Fruit fly (Drosophila melanogaster): ENCODE data around the gene CG14720.

Gene CG14720

DNA sequence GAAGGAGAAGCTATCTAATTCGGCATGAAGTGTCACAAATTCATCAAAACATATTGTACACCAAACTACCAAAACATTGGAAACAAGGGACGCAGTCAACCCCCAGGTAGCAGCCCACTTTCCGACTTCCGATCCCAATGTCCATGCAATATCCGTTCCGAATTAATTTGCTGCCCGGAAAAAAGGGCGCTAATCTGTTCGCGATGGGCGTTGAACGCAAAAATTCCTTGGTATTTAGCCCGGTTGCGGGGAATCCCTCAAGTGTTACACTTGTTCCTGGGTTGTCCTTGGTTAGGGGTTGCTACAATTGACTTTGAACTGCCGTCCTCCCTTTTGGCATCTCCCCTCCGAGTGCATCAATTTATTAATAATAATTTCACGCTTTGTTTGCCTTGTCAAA lies 19.0 kb upstream of the CG14720 start:
- TF ChIP-seq kay (GFP tag; ENCODE audit: borderline replicate concordance), result no peak
- no peak for TF ChIP-seq Crg-1 (GFP tag; optimal IDR thresholded peaks at IDR 0.05)
- TF ChIP-seq bab1 (GFP tag; optimal IDR thresholded peaks at IDR 0.05), result no peak
- no peak for TF ChIP-seq CG7101 (tag; optimal IDR thresholded peaks at IDR 0.05)
- no peak for TF ChIP-seq CG12768 (GFP tag; optimal IDR thresholded peaks at IDR 0.05)
- TF ChIP-seq CG11617 (GFP tag; optimal IDR thresholded peaks at IDR 0.05), result no peak
- no peak for TF ChIP-seq ovo (GFP tag; optimal IDR thresholded peaks at IDR 0.05)
- TF ChIP-seq CG14711 (tag; optimal IDR thresholded peaks at IDR 0.05), result no peak
- TF ChIP-seq Hr96 (GFP tag; optimal IDR thresholded peaks at IDR 0.05), result no peak
- no peak for TF ChIP-seq CG7045 (GFP tag; optimal IDR thresholded peaks at IDR 0.05)
- no peak for TF ChIP-seq CG33017 (tag; optimal IDR thresholded peaks at IDR 0.05)
- no peak for TF ChIP-seq Clk (GFP tag; optimal IDR thresholded peaks at IDR 0.05)
- no peak for TF ChIP-seq toe (GFP tag; optimal IDR thresholded peaks at IDR 0.05)
- TF ChIP-seq cic (GFP tag; optimal IDR thresholded peaks at IDR 0.05), result no peak
- no peak for TF ChIP-seq CG5204 (GFP tag; optimal IDR thresholded peaks at IDR 0.05)
- TF ChIP-seq pad (GFP tag; optimal IDR thresholded peaks at IDR 0.05), result no peak

DNA sequence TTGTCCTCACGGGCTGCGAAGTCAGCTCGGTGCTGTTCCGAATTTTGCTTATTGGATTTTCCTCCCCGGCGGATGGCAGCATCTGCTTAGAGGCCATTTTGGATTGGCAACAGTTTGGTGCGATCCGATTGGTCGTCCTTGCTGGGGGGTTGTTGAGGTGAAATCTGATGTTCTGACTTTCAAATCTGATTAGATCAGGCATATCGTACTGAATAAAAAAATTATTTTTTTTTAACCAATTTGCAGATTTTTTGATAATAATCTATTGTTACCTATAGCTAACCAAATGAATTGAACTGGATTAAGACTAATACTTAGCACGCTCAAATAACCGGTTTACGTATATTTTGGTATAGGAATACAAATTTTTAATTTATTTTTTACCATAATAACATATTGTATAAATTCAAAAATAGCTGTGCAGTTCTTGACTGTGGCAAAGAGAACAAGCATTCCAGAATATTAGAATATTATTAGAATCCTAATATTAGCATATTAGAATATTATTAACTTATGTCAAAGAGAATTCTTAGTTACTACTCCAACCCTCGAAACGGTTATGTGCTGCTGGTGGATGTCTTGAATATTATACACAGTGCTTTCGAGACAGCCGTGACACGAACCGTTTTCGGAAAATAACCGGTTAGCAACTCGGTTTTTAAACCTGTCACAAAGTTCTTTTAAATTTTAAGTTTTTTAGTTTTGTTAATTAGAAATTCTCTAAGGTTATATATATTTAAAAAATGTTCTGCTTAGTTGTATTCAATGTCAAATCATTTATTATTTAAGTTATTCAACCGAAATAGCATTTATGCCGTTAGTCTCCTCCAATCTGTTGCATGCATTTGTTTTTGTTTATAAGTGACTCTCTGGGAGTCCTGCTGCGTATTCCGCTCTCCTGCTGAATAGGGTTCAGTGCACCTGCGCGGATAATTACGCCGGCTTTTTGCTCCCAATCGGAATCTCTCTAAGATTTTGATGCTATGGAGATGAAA lies 16.9 kb upstream of the CG14720 start, which contains the start of gene Fer3:
Fer3 (minus strand) TSS at position 1 of the 995 bp plus-strand sequence.
- TF ChIP-seq Hr96 (GFP tag; optimal IDR thresholded peaks at IDR 0.05) (no peak), CG7101 (tag; optimal IDR thresholded peaks at IDR 0.05) (no peak), toe (GFP tag; optimal IDR thresholded peaks at IDR 0.05) (no peak), Crg-1 (GFP tag; optimal IDR thresholded peaks at IDR 0.05) (no peak), CG7045 (GFP tag; optimal IDR thresholded peaks at IDR 0.05) (no peak), cic (GFP tag; optimal IDR thresholded peaks at IDR 0.05) (no peak), kay (GFP tag; ENCODE audit: borderline replicate concordance) (no peak), Mnt (GFP tag; optimal IDR thresholded peaks at IDR 0.05) (no peak), pad (GFP tag; optimal IDR thresholded peaks at IDR 0.05) (no peak)

DNA sequence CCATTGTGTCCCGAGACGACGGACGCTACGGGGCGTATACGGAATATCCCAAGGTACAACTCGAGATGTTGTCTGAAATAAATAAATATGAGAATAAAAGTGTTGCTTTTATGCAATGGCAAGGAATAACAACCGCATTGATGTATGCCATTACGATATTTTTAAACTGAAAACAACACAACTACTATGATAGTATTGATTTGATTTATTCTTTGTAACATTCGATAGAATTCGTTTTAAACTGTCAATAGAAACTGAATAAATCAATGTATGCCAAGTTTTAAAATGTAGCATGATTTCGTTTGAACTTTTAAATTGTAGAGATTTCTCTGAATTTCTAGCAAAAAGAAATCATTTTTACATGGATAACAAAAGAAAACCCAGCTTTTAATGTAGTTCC lies 15.3 kb upstream of the CG14720 start, which contains the start of gene CG14717:
CG14717 (plus strand) TSS at position 301 of the 400 bp plus-strand sequence.
- TF ChIP-seq CG12768 (GFP tag; optimal IDR thresholded peaks at IDR 0.05) (no peak), CG14711 (tag; optimal IDR thresholded peaks at IDR 0.05) (no peak), Mnt (GFP tag; optimal IDR thresholded peaks at IDR 0.05) (no peak), pad (GFP tag; optimal IDR thresholded peaks at IDR 0.05) (no peak)

DNA sequence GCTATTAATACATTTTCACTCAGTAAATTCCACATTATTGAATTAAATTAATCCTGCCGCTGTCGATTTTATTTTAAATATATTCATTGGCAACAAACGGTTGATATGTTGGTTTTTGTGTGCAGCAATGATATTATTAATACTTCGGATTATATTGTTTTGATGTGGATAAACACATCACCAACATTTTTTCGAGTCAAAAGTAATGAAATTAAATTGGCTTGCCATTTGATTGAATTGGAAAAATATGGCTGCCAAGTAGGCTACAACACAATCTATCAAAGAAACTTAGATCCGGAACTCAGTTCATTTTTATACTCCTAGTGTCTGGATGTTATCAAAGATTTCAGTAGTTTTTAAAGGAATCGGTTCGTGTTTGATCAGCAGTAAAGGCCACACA lies 11.2 kb upstream of the CG14720 start, which contains the start of gene CG14718:
CG14718 (plus strand) TSS at position 301 of the 400 bp plus-strand sequence.
- TF ChIP-seq toe (GFP tag; optimal IDR thresholded peaks at IDR 0.05), result no peak
- no peak for TF ChIP-seq CG1620 (GFP tag; optimal IDR thresholded peaks at IDR 0.05)
- TF ChIP-seq Clk (GFP tag; optimal IDR thresholded peaks at IDR 0.05), result no peak
- TF ChIP-seq ovo (GFP tag; optimal IDR thresholded peaks at IDR 0.05), result no peak
- TF ChIP-seq bab1 (GFP tag; optimal IDR thresholded peaks at IDR 0.05), result no peak
- TF ChIP-seq tj (GFP tag; optimal IDR thresholded peaks at IDR 0.05), result no peak
- TF ChIP-seq CG11617 (GFP tag; optimal IDR thresholded peaks at IDR 0.05), result no peak
- no peak for TF ChIP-seq pad (GFP tag; optimal IDR thresholded peaks at IDR 0.05)

DNA sequence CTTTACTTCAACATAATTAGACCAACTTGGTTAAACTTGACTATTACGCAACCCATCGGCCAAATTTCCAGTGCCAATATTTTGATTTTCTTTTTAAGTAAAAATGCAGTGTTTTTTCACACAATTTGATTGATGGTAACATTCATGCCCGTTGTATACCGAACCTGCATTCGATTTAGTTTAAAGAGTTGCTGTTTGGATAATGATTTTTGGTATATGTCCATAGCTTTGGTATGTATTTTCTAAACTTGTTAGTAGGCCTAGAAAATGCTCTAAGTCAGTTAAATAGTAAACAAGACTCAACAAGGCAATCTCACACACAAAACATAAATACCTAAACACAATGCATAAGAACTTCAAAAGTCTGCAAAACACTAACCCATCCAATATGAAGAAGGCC lies 7.7 kb upstream of the CG14720 start, which contains the start of gene I-t:
I-t (plus strand) TSS at position 301 of the 400 bp plus-strand sequence.
- TF ChIP-seq ovo (GFP tag; optimal IDR thresholded peaks at IDR 0.05) (no peak), Mnt (GFP tag; optimal IDR thresholded peaks at IDR 0.05) (no peak), CG5204 (GFP tag; optimal IDR thresholded peaks at IDR 0.05) (no peak), CG14711 (tag; optimal IDR thresholded peaks at IDR 0.05) (no peak), CG33017 (tag; optimal IDR thresholded peaks at IDR 0.05) (no peak), CG11617 (GFP tag; optimal IDR thresholded peaks at IDR 0.05) (no peak), tj (GFP tag; optimal IDR thresholded peaks at IDR 0.05) (no peak), CG1620 (GFP tag; optimal IDR thresholded peaks at IDR 0.05) (no peak), Hr96 (GFP tag; optimal IDR thresholded peaks at IDR 0.05) (no peak), Clk (GFP tag; optimal IDR thresholded peaks at IDR 0.05) (no peak)

DNA sequence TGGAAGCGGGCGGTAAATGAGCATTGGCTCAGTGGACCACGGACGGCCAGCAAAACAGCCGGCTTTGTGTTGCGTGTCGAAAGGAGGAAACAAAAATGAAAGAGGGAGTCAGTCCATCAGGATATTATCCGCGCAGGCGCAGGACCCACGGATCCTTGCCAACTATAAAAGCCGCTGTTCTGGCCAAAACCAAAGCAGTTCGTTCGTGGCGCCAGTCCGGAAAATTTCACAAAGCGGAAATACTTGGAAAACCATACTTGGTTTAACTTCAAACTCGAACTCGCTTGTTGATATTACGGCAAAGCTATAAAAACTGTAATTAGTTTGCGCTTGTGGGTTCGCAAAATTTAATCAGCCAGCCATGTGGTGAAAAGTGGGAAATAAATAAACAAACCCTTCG lies 10.1 kb downstream of the CG14720 start, which contains the start of gene CG12594:
CG12594 (plus strand) TSS at position 142 of the 400 bp plus-strand sequence.
- TF ChIP-seq CG14711 (tag; optimal IDR thresholded peaks at IDR 0.05), result no peak
- TF ChIP-seq tj (GFP tag; optimal IDR thresholded peaks at IDR 0.05), result no peak
- TF ChIP-seq CG11617 (GFP tag; optimal IDR thresholded peaks at IDR 0.05), result no peak
- TF ChIP-seq CG1620 (GFP tag; optimal IDR thresholded peaks at IDR 0.05), result no peak
- no peak for TF ChIP-seq bab1 (GFP tag; optimal IDR thresholded peaks at IDR 0.05)
- no peak for TF ChIP-seq kay (GFP tag; ENCODE audit: borderline replicate concordance)
- no peak for TF ChIP-seq cic (GFP tag; optimal IDR thresholded peaks at IDR 0.05)
- TF ChIP-seq CG7045 (GFP tag; optimal IDR thresholded peaks at IDR 0.05), result no peak
- TF ChIP-seq ovo (GFP tag; optimal IDR thresholded peaks at IDR 0.05), result no peak
- no peak for TF ChIP-seq toe (GFP tag; optimal IDR thresholded peaks at IDR 0.05)
- TF ChIP-seq CG5204 (GFP tag; optimal IDR thresholded peaks at IDR 0.05), result no peak
- TF ChIP-seq CG33017 (tag; optimal IDR thresholded peaks at IDR 0.05), result no peak
- no peak for TF ChIP-seq Mnt (GFP tag; optimal IDR thresholded peaks at IDR 0.05)
- no peak for TF ChIP-seq cnc (optimal IDR thresholded peaks at IDR 0.05)
- no peak for TF ChIP-seq Clk (GFP tag; optimal IDR thresholded peaks at IDR 0.05)
- no peak for TF ChIP-seq Hr96 (GFP tag; optimal IDR thresholded peaks at IDR 0.05)
- TF ChIP-seq pad (GFP tag; optimal IDR thresholded peaks at IDR 0.05), result no peak

Data from whole organism, adult.